Worm (Caenorhabditis elegans): ENCODE measurements around the gene bath-10.

- TF ChIP-seq him-1 (tag; optimal IDR thresholded peaks at IDR 0.05), result no peak
- TF ChIP-seq dao-5 (tag; optimal IDR thresholded peaks at IDR 0.05), result no peak
Measured at ce11 chrII:3368097-3368496, 6.8 kb upstream of the bath-10 start, which contains the start of gene Y49F6C.7.

All from whole organism, L4/young adult.